Worm (Caenorhabditis elegans): ENCODE measurements around the gene ecps-1.

Gene ecps-1

ce11 chrIII:10506699-10507248 is 46.4 kb upstream of the ecps-1 start, which contains the start of the genes sip-1 and sly-1:
Gene sip-1, minus strand, starts transcription at chrIII:10506801.
Gene sly-1, plus strand, starts transcription at chrIII:10507058.
- no peak for TF ChIP-seq aly-2 (tag; optimal IDR thresholded peaks at IDR 0.05)
- peak in 1 of 2 experiments; percentile 17 for TF ChIP-seq mdl-1 (tag; optimal IDR thresholded peaks at IDR 0.05)
- no peak for TF ChIP-seq dmd-4 (tag; optimal IDR thresholded peaks at IDR 0.05)
- TF ChIP-seq ama-1 (optimal IDR thresholded peaks at IDR 0.05) = peak; percentile 36
- TF ChIP-seq sma-3 (GFP tag; optimal IDR thresholded peaks at IDR 0.05) = peak; percentile 67
- TF ChIP-seq peb-1 (tag; optimal IDR thresholded peaks at IDR 0.05) = no peak
- TF ChIP-seq nhr-129 (tag; optimal IDR thresholded peaks at IDR 0.05) = peak; percentile 34
- no peak for TF ChIP-seq nhr-11 (tag; optimal IDR thresholded peaks at IDR 0.05)
- no peak for TF ChIP-seq unc-62 (GFP tag; optimal IDR thresholded peaks at IDR 0.05)
- TF ChIP-seq sem-4 (tag; optimal IDR thresholded peaks at IDR 0.05) = peak; percentile 38
- TF ChIP-seq zag-1 (tag; optimal IDR thresholded peaks at IDR 0.05) = no peak
- peak; percentile 44 for TF ChIP-seq egl-27 (tag; optimal IDR thresholded peaks at IDR 0.05)
- peak; percentile 60 for TF ChIP-seq F13H6.1 (tag; optimal IDR thresholded peaks at IDR 0.05)
- TF ChIP-seq crh-2 (tag; optimal IDR thresholded peaks at IDR 0.05) = peak; percentile 97
- TF ChIP-seq gmeb-1 (tag; optimal IDR thresholded peaks at IDR 0.05) = peak; percentile 96
- TF ChIP-seq nhr-25 (tag; optimal IDR thresholded peaks at IDR 0.05) = peak; percentile 82
- TF ChIP-seq mbf-1 (tag; optimal IDR thresholded peaks at IDR 0.05) = no peak
- TF ChIP-seq nhr-237 (tag; optimal IDR thresholded peaks at IDR 0.05) = no peak
- TF ChIP-seq nhr-23 (tag; optimal IDR thresholded peaks at IDR 0.05) = no peak
- TF ChIP-seq ztf-11 (tag; optimal IDR thresholded peaks at IDR 0.05) = no peak
- no peak for TF ChIP-seq ZK546.5 (tag; optimal IDR thresholded peaks at IDR 0.05)
- no peak for TF ChIP-seq ceh-82 (tag; optimal IDR thresholded peaks at IDR 0.05)
- TF ChIP-seq nhr-12 (tag; optimal IDR thresholded peaks at IDR 0.05) = no peak
- no peak for TF ChIP-seq nhr-77 (tag; optimal IDR thresholded peaks at IDR 0.05)
- peak; percentile 73 for TF ChIP-seq mab-5 (tag; optimal IDR thresholded peaks at IDR 0.05)
- TF ChIP-seq ceh-16 (tag; optimal IDR thresholded peaks at IDR 0.05) = no peak
- TF ChIP-seq nhr-6 (tag; optimal IDR thresholded peaks at IDR 0.05) = peak; percentile 58
- no peak for TF ChIP-seq ztf-4 (tag; optimal IDR thresholded peaks at IDR 0.05)
- peak; percentile 86 for TF ChIP-seq lin-13 (GFP tag; optimal IDR thresholded peaks at IDR 0.05)
- TF ChIP-seq lin-11 (tag; optimal IDR thresholded peaks at IDR 0.05) = no peak
- TF ChIP-seq Y55F3AM.14 (GFP tag; optimal IDR thresholded peaks at IDR 0.05) = no peak
- no peak for TF ChIP-seq unc-39 (tag; optimal IDR thresholded peaks at IDR 0.05)
- TF ChIP-seq R02D3.7 (tag; optimal IDR thresholded peaks at IDR 0.05) = peak; percentile 70
- TF ChIP-seq ztf-1 (GFP tag; conservative IDR thresholded peaks at IDR 0.05) = no peak
- TF ChIP-seq elt-1 (tag; optimal IDR thresholded peaks at IDR 0.05) = no peak
- peak; percentile 16 for TF ChIP-seq snpc-4 (tag; optimal IDR thresholded peaks at IDR 0.05)
- peak; percentile 58 for TF ChIP-seq nhr-21 (tag; optimal IDR thresholded peaks at IDR 0.05)
- no peak for TF ChIP-seq elt-3 (tag; optimal IDR thresholded peaks at IDR 0.05)
- no peak for TF ChIP-seq alr-1 (tag; optimal IDR thresholded peaks at IDR 0.05)
- TF ChIP-seq lin-39 (tag; optimal IDR thresholded peaks at IDR 0.05) = no peak
- TF ChIP-seq skn-1 (tag; optimal IDR thresholded peaks at IDR 0.05) = no peak
- TF ChIP-seq nhr-10 (tag; optimal IDR thresholded peaks at IDR 0.05) = peak; percentile 49
- TF ChIP-seq C34F6.9 (tag; optimal IDR thresholded peaks at IDR 0.05) = peak; percentile 97
- peak; percentile 74 for TF ChIP-seq fos-1 (tag; optimal IDR thresholded peaks at IDR 0.05)
- peak; percentile 91 for TF ChIP-seq unc-55 (GFP tag; optimal IDR thresholded peaks at IDR 0.05)
- TF ChIP-seq lsy-2 (tag; optimal IDR thresholded peaks at IDR 0.05) = peak; percentile 82 to 93
- TF ChIP-seq blmp-1 (tag; optimal IDR thresholded peaks at IDR 0.05; ENCODE audit: insufficient read depth) = no peak
- TF ChIP-seq sma-9 (GFP tag; optimal IDR thresholded peaks at IDR 0.05) = peak; percentile 70
- TF ChIP-seq sma-9 (tag; optimal IDR thresholded peaks at IDR 0.05) = no peak
